Worm (Caenorhabditis elegans) whole organism, L4 larva: ENCODE data around the gene ins-4.

Experiments used
- ama-1 ChIP-seq: fragments of 150-350 bp; optimal IDR thresholded peaks from 2 replicates; lab custom pipeline; 2014; ENCODE audit warnings: inconsistent platforms, mixed read lengths
- ceh-28 ChIP-seq: fragments of 150-350 bp; optimal IDR thresholded peaks from 2 replicates; lab custom pipeline; 2014; ENCODE audit warnings: missing biosample characterization, missing genetic modification reagents, missing genetic modification characterization
- madf-9 ChIP-seq: fragments of 200-800 bp; sonication (Bioruptor generic); conservative IDR thresholded peaks from 2 replicates; pipeline ENCODE4 v1.3.6; 2022; ENCODE audit warnings: missing genetic modification reagents, missing genetic modification characterization, missing compliant biosample characterization
- nhr-237 ChIP-seq: sonication (generic microtip); optimal IDR thresholded peaks from 2 replicates; lab custom pipeline; 2017; ENCODE audit warnings: missing biosample characterization, missing genetic modification characterization
- pha-4 ChIP-seq, 2 experiments: fragments of 150-350 bp in 1 of 2; fragments of 200-800 bp in 1 of 2; sonication (Bioruptor generic) in 1 of 2; IDR thresholded peaks in 1 of 2; optimal IDR thresholded peaks in 1 of 2; 2 replicates each; pipeline versions ENCODE4 v1.3.6 to Lab custom; 2014 to 2022; ENCODE audit warnings: missing genetic modification characterization in 2 of 2, missing genetic modification reagents in 2 of 2, missing biosample characterization in 1 of 2, missing compliant biosample characterization in 1 of 2
- unc-130 ChIP-seq: sonication (generic microtip); optimal IDR thresholded peaks from 2 replicates; lab custom pipeline; 2016; ENCODE audit warnings: missing genetic modification reagents, missing genetic modification characterization, missing compliant biosample characterization
- unc-62 ChIP-seq, 3 experiments: fragments of 150-350 bp in 1 of 3; sonication (generic microtip); optimal IDR thresholded peaks in 2 of 3; peaks in 1 of 3; 1 replicate in 1 of 3; 2 replicates in 2 of 3; lab custom pipeline; 2014 to 2017; ENCODE audit warnings: missing biosample characterization in 3 of 3, missing genetic modification characterization in 3 of 3, missing genetic modification reagents in 3 of 3, missing genotype in 1 of 3

DNA sequence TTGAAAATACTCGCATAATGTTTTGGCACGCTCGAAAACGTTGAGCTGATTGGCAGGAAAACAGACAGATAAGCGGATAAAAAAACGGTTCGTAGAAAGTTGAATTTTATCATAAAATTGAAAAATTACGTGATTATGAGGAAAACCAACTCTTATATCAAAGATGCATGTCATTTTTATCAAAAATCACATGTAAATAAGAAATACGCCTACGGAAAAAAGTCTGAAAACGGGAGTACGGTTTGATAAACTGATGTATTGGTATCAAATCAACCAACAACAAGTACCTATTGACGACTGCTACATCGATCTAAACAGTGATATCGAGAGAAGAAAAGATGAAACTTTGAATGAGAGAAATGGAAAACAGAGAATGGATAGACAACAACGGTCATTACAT lies 29.5 kb downstream of the ins-4 start:
- TF ChIP-seq madf-9 (GFP tag; lab: Robert Waterston, UW), result no peak
- TF ChIP-seq pha-4 (GFP tag; IDR thresholded peaks at IDR 0.05; lab: Robert Waterston, UW), result no peak
- TF ChIP-seq pha-4 (tag; optimal IDR thresholded peaks at IDR 0.05; lab: Kevin White, UChicago), result no peak
- TF ChIP-seq nhr-237 (tag; lab: Kevin White, UChicago), result no peak
- TF ChIP-seq unc-130 (GFP tag; lab: Kevin White, UChicago), result no peak
- no peak for TF ChIP-seq ama-1 (lab: Kevin White, UChicago)
- no peak for TF ChIP-seq ceh-28 (tag; lab: Kevin White, UChicago)
- TF ChIP-seq unc-62 (GFP tag; optimal IDR thresholded peaks at IDR 0.05 in 1 of 2; lab: Kevin White, UChicago), result no peak
- TF ChIP-seq unc-62 (tag; optimal IDR thresholded peaks at IDR 0.05; lab: Kevin White, UChicago), result no peak
